Fruit fly (Drosophila melanogaster) whole organism, wandering third instar larva: ENCODE data around the gene CG14253.

Source experiments
- Abd-B ChIP-seq: fragments of >200 bp; optimal IDR thresholded peaks from 2 replicates; lab custom pipeline; 2017; ENCODE audit warnings: missing biosample characterization, missing genetic modification characterization
- CrebA ChIP-seq: fragments of 200-800 bp; sonication (Bioruptor generic); optimal IDR thresholded peaks from 2 replicates; lab custom pipeline; 2016; ENCODE audit warnings: missing biosample characterization, mild to moderate bottlenecking, missing genetic modification characterization, borderline replicate concordance
- Hr78 ChIP-seq: fragments of >200 bp; optimal IDR thresholded peaks from 2 replicates; lab custom pipeline; 2017; ENCODE audit warnings: missing biosample characterization, missing genetic modification characterization
- Jra ChIP-seq: sonication (Bioruptor generic); optimal IDR thresholded peaks from 2 replicates; lab custom pipeline; 2016; ENCODE audit warnings: missing biosample characterization, missing genetic modification characterization
- OdsH ChIP-seq: fragments of 200-800 bp; sonication (Bioruptor generic); optimal IDR thresholded peaks from 2 replicates; lab custom pipeline; 2016; ENCODE audit warnings: missing biosample characterization, mild to moderate bottlenecking, missing genetic modification characterization
- Rel ChIP-seq, 2 experiments: fragments of 200-800 bp; sonication (Bioruptor generic) in 1 of 2; optimal IDR thresholded peaks; 2 replicates in 1 of 2; 3 replicates in 1 of 2; lab custom pipeline; 2016 to 2019; ENCODE audit warnings: mild to moderate bottlenecking in 2 of 2, missing biosample characterization in 2 of 2, missing genetic modification characterization in 2 of 2, moderate library complexity in 1 of 2
- Sp1 ChIP-seq: fragments of 200-800 bp; sonication (Bioruptor generic); optimal IDR thresholded peaks from 3 replicates; lab custom pipeline; 2019; ENCODE audit warnings: missing biosample characterization, mild to moderate bottlenecking, missing genetic modification characterization, moderate library complexity
- br ChIP-seq: fragments of 200-800 bp; sonication (Bioruptor generic); optimal IDR thresholded peaks from 2 replicates; lab custom pipeline; 2016; ENCODE audit warnings: missing biosample characterization, missing genetic modification characterization
- dl ChIP-seq, 2 experiments: fragments of 175-275, 200-275 bp in 1 of 2; fragments of 200-275 bp in 1 of 2; sonication (Bioruptor generic); optimal IDR thresholded peaks; lab custom pipeline; 2018; ENCODE audit warnings: mild to moderate bottlenecking in 2 of 2, missing biosample characterization in 2 of 2, missing genetic modification characterization in 2 of 2, moderate library complexity in 2 of 2; ENCODE audit not compliant: partially characterized antibody in 2 of 2, insufficient read depth in 1 of 2
- dsf ChIP-seq: sonication (Bioruptor generic); optimal IDR thresholded peaks from 2 replicates; lab custom pipeline; 2016; ENCODE audit warnings: missing biosample characterization, missing genetic modification characterization, borderline replicate concordance
- lola ChIP-seq: fragments of >200 bp; optimal IDR thresholded peaks from 2 replicates; lab custom pipeline; 2017; ENCODE audit warnings: missing biosample characterization, missing genetic modification characterization
- pan ChIP-seq: fragments of >200 bp; optimal IDR thresholded peaks from 2 replicates; lab custom pipeline; 2017
- psq ChIP-seq: fragments of 200-800 bp; sonication (Bioruptor generic); optimal IDR thresholded peaks from 3 replicates; lab custom pipeline; 2017; ENCODE audit warnings: missing biosample characterization, mild to moderate bottlenecking, missing genetic modification characterization, moderate library complexity
- usp ChIP-seq: fragments of >200 bp; optimal IDR thresholded peaks from 2 replicates; lab custom pipeline; 2017; ENCODE audit warnings: missing biosample characterization, missing genetic modification characterization

DNA sequence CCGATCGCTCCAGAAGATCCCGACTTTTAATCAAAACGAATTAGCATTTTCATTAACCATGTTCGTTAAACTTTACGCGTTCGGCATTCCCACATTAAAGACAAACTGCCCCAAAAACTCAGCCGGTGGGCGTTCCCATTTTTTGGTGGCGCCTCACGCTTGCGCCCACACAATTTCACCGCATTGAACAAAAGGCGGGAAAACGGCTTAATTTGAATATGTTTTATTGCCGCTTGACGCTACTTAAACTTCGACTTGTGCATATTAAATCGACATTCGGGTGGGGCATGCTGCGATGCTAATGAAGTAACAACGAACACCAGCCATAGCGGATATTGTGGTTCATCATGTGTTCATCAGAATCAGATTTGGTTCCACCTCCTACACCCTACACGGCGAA is 41.8 kb upstream of the CG14253 start:
- TF ChIP-seq dl (GFP tag; optimal IDR thresholded peaks at IDR 0.05; lab: Kevin White, UChicago; ENCODE audit: insufficient read depth in 1 of 2, partially characterized antibody in 2 of 2), result no peak
- no peak for TF ChIP-seq br (GFP tag; lab: Kevin White, UChicago)
- no peak for TF ChIP-seq pan (lab: Kevin White, UChicago)
- TF ChIP-seq Abd-B (GFP tag; lab: Kevin White, UChicago), result no peak
- TF ChIP-seq OdsH, result no peak
- TF ChIP-seq CrebA (GFP tag; lab: Kevin White, UChicago), result no peak
- no peak for TF ChIP-seq usp (GFP tag; lab: Kevin White, UChicago)
- no peak for TF ChIP-seq psq
- TF ChIP-seq lola (GFP tag; lab: Kevin White, UChicago), result no peak
- TF ChIP-seq dsf, result no peak
- no peak for TF ChIP-seq Rel (GFP tag; optimal IDR thresholded peaks at IDR 0.05; lab: Kevin White, UChicago)
- TF ChIP-seq Rel (tag; optimal IDR thresholded peaks at IDR 0.05; lab: Kevin White, UChicago), result no peak
- TF ChIP-seq Jra (GFP tag; lab: Kevin White, UChicago), result no peak
- no peak for TF ChIP-seq Hr78 (GFP tag; lab: Kevin White, UChicago)
- no peak for TF ChIP-seq Sp1 (GFP tag; lab: Kevin White, UChicago)
